Fruit fly (Drosophila melanogaster): ENCODE measurements around the gene CG42831.

The CG42831 gene

dm6 chr3L:10848712-10849377, 34.2 kb downstream of the CG42831 start:
- TF ChIP-seq NC2β (GFP tag; optimal IDR thresholded peaks at IDR 0.05) (no peak), knrl (GFP tag; IDR thresholded peaks at IDR 0.05; ENCODE audit: partially characterized antibody) (no peak), Blimp-1 (GFP tag; optimal IDR thresholded peaks at IDR 0.05) (no peak), Hand (GFP tag; optimal IDR thresholded peaks at IDR 0.05) (no peak), tio (GFP tag; optimal IDR thresholded peaks at IDR 0.05) (no peak), tx (GFP tag; optimal IDR thresholded peaks at IDR 0.05) (no peak), CG7987 (GFP tag; optimal IDR thresholded peaks at IDR 0.05) (no peak), trh (GFP tag; optimal IDR thresholded peaks at IDR 0.05) (no peak), CG4360 (GFP tag; IDR thresholded peaks at IDR 0.05) (peak; percentile 45), NK7.1 (GFP tag; optimal IDR thresholded peaks at IDR 0.05) (no peak), CG11456 (GFP tag; IDR thresholded peaks at IDR 0.05) (no peak), Ssrp (tag; optimal IDR thresholded peaks at IDR 0.05) (no peak), zfh2 (GFP tag; optimal IDR thresholded peaks at IDR 0.05) (no peak), crol (GFP tag; IDR thresholded peaks at IDR 0.05) (0 out of 2 replicates have a peak, but pooled peaks have one; percentile 8), D19A (tag; optimal IDR thresholded peaks at IDR 0.05) (no peak), CG15601 (tag; optimal IDR thresholded peaks at IDR 0.05) (no peak), ato (GFP tag; IDR thresholded peaks at IDR 0.05; ENCODE audit: partially characterized antibody) (no peak), vfl (GFP tag; optimal IDR thresholded peaks at IDR 0.05) (no peak), CG2202 (tag; optimal IDR thresholded peaks at IDR 0.05) (no peak), CG3163 (GFP tag; optimal IDR thresholded peaks at IDR 0.05) (no peak), hth (optimal IDR thresholded peaks at IDR 0.05) (no peak), nau (GFP tag; optimal IDR thresholded peaks at IDR 0.05) (no peak), unpg (GFP tag; optimal IDR thresholded peaks at IDR 0.05) (no peak), CG4404 (GFP tag; IDR thresholded peaks at IDR 0.05) (no peak), Sry-δ (GFP tag; optimal IDR thresholded peaks at IDR 0.05) (no peak), Hsf (GFP tag; optimal IDR thresholded peaks at IDR 0.05) (no peak), CG6854 (GFP tag; optimal IDR thresholded peaks at IDR 0.05) (no peak), ftz-f1 (GFP tag; optimal IDR thresholded peaks at IDR 0.05) (no peak), tap (tag; optimal IDR thresholded peaks at IDR 0.05) (no peak), tna (GFP tag; IDR thresholded peaks at IDR 0.05; ENCODE audit: partially characterized antibody) (no peak), pzg (GFP tag; optimal IDR thresholded peaks at IDR 0.05) (no peak), mam (GFP tag; optimal IDR thresholded peaks at IDR 0.05) (no peak), croc (GFP tag; conservative IDR thresholded peaks at IDR 0.05) (no peak), hb (GFP tag; IDR thresholded peaks at IDR 0.05; ENCODE audit: partially characterized antibody) (no peak), CG2129 (GFP tag; IDR thresholded peaks at IDR 0.05; ENCODE audit: partially characterized antibody) (no peak), dan (GFP tag; IDR thresholded peaks at IDR 0.05) (no peak), CG32532 (GFP tag; IDR thresholded peaks at IDR 0.05) (no peak), bsh (GFP tag; optimal IDR thresholded peaks at IDR 0.05) (no peak), otp (GFP tag; IDR thresholded peaks at IDR 0.05) (no peak), disco-r (GFP tag; optimal IDR thresholded peaks at IDR 0.05) (no peak), CG6791 (GFP tag; IDR thresholded peaks at IDR 0.05; ENCODE audit: partially characterized antibody) (peak; percentile 54; the same call in 2 of the 3 replicates), gt (GFP tag; IDR thresholded peaks at IDR 0.05) (no peak), CG6175 (GFP tag; IDR thresholded peaks at IDR 0.05) (no peak), CG5180 (GFP tag; optimal IDR thresholded peaks at IDR 0.05) (peak; percentile 17), sd (tag; optimal IDR thresholded peaks at IDR 0.05) (peak; percentile 70), CG13894 (tag; optimal IDR thresholded peaks at IDR 0.05) (peak; percentile 85), CG7745 (tag; optimal IDR thresholded peaks at IDR 0.05) (no peak), psq (GFP tag; optimal IDR thresholded peaks at IDR 0.05) (no peak), CG18476 (GFP tag; optimal IDR thresholded peaks at IDR 0.05) (no peak), sqz (GFP tag; optimal IDR thresholded peaks at IDR 0.05) (no peak)

Measured in whole organism, embryonic.